Worm (Caenorhabditis elegans) whole organism, L4/young adult: ENCODE measurements around the gene ZK1240.5.

ENCODE experiments used
- W03F9.2 ChIP-seq: fragments of 150-350 bp; optimal IDR thresholded peaks from 2 replicates; lab custom pipeline; 2014; ENCODE audit warnings: missing biosample characterization, missing genetic modification characterization
- dao-5 ChIP-seq: sonication (generic microtip); optimal IDR thresholded peaks from 2 replicates; lab custom pipeline; 2016; ENCODE audit warnings: missing genotype, missing genetic modification characterization, moderate library complexity, missing compliant biosample characterization
- him-1 ChIP-seq: sonication (generic microtip); optimal IDR thresholded peaks from 2 replicates; lab custom pipeline; 2016; ENCODE audit warnings: missing genotype, missing genetic modification reagents, missing genetic modification characterization, missing compliant biosample characterization

DNA sequence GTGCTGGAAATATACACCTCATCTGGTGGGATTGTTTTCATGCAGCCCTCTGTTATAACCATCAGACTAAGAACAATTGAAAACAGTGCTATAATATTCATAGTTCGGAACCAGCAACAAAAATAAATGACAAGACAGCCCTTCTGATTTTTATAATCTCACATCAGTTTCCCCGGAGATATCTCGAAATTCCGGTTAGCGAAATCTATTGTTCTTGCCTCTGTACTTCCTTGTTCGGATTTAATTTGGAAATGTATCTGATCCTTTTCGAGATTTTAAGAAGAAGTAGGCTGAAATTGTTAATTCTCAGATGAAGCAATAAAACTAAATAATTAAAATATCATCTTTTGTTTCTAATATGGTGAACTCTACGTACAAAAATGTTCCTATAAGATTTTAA is 45.9 kb upstream of the ZK1240.5 start, which contains the start of gene F43C11.11:
- TF ChIP-seq W03F9.2 (tag; lab: Kevin White, UChicago) (no peak), him-1 (tag; lab: Kevin White, UChicago) (no peak), dao-5 (tag; lab: Kevin White, UChicago) (no peak)
